Worm (Caenorhabditis elegans) whole organism, L4 larva: ENCODE measurements around the gene nhr-117.

Experiments used
- aly-2 ChIP-seq: sonication (generic microtip); optimal IDR thresholded peaks from 2 replicates; lab custom pipeline; 2018; ENCODE audit warnings: missing biosample characterization, missing genetic modification characterization
- pqm-1 ChIP-seq: sonication (generic microtip); optimal IDR thresholded peaks from 2 replicates; lab custom pipeline; 2017; ENCODE audit warnings: missing biosample characterization, missing genetic modification characterization
- skn-1 ChIP-seq: fragments of 150-350 bp; optimal IDR thresholded peaks from 2 replicates; lab custom pipeline; 2014; ENCODE audit warnings: missing biosample characterization, missing genetic modification characterization
- ztf-11 ChIP-seq: fragments of 150-350 bp; optimal IDR thresholded peaks from 2 replicates; lab custom pipeline; 2014; ENCODE audit warnings: missing biosample characterization, missing genetic modification characterization

DNA sequence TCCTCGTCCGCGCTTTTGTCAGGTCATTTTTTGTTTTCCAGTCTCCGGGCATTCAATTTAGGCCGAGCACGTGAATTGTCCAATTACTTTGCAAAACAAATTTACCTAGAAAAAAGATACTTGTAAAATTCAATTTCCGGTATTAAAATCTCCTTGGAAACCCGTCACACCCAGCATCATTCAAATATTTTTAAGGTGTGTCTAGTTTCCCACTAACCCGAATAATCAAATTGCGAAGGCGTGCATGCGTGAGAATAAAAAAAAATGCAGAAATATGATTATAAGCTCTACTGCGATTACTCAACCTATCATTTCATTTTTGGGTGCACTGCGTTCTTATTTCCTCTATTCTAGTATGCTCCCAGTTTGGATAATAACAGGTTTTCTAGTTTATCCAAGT lies 33.5 kb upstream of the nhr-117 start, which contains the start of gene irld-11:
- TF ChIP-seq aly-2 (tag; lab: Kevin White, UChicago) (no peak), skn-1 (tag; lab: Kevin White, UChicago) (no peak), ztf-11 (tag; lab: Kevin White, UChicago) (no peak), pqm-1 (tag; lab: Kevin White, UChicago) (no peak)
